Fruit fly (Drosophila melanogaster): Measurements from ENCODE around the gene CG46280.

- no peak for TF ChIP-seq usp (GFP tag; optimal IDR thresholded peaks at IDR 0.05)
- TF ChIP-seq CG9705 (GFP tag; optimal IDR thresholded peaks at IDR 0.05), result no peak
- no peak for TF ChIP-seq lola (GFP tag; optimal IDR thresholded peaks at IDR 0.05)
- TF ChIP-seq Hr78 (GFP tag; optimal IDR thresholded peaks at IDR 0.05), result no peak
- TF ChIP-seq psq (GFP tag; optimal IDR thresholded peaks at IDR 0.05), result no peak
- TF ChIP-seq sv (GFP tag; optimal IDR thresholded peaks at IDR 0.05), result no peak
- TF ChIP-seq N (GFP tag; optimal IDR thresholded peaks at IDR 0.05), result no peak
These were observed 34.9 kb downstream of the CG46280 start, which contains the start of gene CG7488 for dm6 chr3R:12995522-12995921.

Data from whole organism, wandering third instar larva.